ENCODE assay signal across 5 fruit fly cellular contexts in the genomic region with DNA sequence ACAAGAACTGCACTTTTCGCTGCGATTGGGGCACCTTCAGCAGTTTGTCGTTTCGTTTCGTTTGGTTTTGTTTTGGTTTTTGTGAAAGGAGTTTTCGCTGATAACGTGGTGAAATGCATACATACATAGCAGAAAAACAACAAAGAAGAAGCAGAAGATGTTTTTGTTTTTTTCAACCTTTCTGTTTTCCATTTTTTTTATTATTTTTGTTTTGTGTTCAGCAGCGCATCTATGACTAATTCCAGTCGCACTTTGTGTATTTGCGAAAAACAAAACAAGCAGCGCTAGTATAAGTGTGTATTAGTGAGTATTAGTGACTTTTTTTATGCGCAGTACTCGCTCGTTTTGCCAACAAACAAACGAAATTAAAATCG.
TF ChIP-seq lines count a peak whose summit lies in the region.

No protein-coding gene starts in this region.

- no peak for TF ChIP-seq CTCF in whole organism, embryonic (GFP tag; optimal IDR thresholded peaks at IDR 0.05; lab: Kevin White, UChicago)

TF ChIP-seq in whole organism, adult, 20 proteins besides CTCF, POLR2A, EP300 and RAD21:
- TF ChIP-seq tj (GFP tag; optimal IDR thresholded peaks at IDR 0.05; lab: Kevin White, UChicago) (peak; percentile 53), pad (GFP tag; optimal IDR thresholded peaks at IDR 0.05; lab: Kevin White, UChicago) (no peak), kay (GFP tag; lab: Kevin White, UChicago; ENCODE audit: borderline replicate concordance) (peak; percentile 98)

TF ChIP-seq in whole organism, embryonic, 481 proteins besides CTCF, POLR2A, EP300 and RAD21:
- no peak for TF ChIP-seq pnt (GFP tag; optimal IDR thresholded peaks at IDR 0.05; lab: Kevin White, UChicago)
- TF ChIP-seq CG4328 (GFP tag; optimal IDR thresholded peaks at IDR 0.05; lab: Kevin White, UChicago) = no peak
- TF ChIP-seq CG16863 (GFP tag; optimal IDR thresholded peaks at IDR 0.05; lab: Kevin White, UChicago) = no peak
- peak; percentile 29; the same call in 1 of the 2 replicates for TF ChIP-seq stc (GFP tag; IDR thresholded peaks at IDR 0.05; lab: Robert Waterston, UW)
- peak; percentile 36 for TF ChIP-seq Vsx1 (GFP tag; optimal IDR thresholded peaks at IDR 0.05; lab: Kevin White, UChicago)
- TF ChIP-seq CG15601 (tag; optimal IDR thresholded peaks at IDR 0.05; lab: Kevin White, UChicago) = peak; percentile 7
- TF ChIP-seq chinmo (GFP tag; IDR thresholded peaks at IDR 0.05; lab: Robert Waterston, UW; ENCODE audit: partially characterized antibody) = 0 out of 4 replicates have a peak, but pooled peaks have one; percentile 33
- no peak for TF ChIP-seq CG16779 (GFP tag; IDR thresholded peaks at IDR 0.05; lab: Robert Waterston, UW)

TF ChIP-seq in whole organism, prepupa, 60 proteins besides CTCF, POLR2A, EP300 and RAD21:
- TF ChIP-seq cyc (GFP tag; optimal IDR thresholded peaks at IDR 0.05; lab: Kevin White, UChicago) (no peak), fkh (GFP tag; optimal IDR thresholded peaks at IDR 0.05; lab: Kevin White, UChicago) (no peak), CG8119 (GFP tag; IDR thresholded peaks at IDR 0.05; lab: Robert Waterston, UW) (peak; percentile 59; the same call in 2 of the 3 replicates), CG6792 (GFP tag; optimal IDR thresholded peaks at IDR 0.05; lab: Kevin White, UChicago) (no peak), Eip93F (GFP tag; optimal IDR thresholded peaks at IDR 0.05; lab: Kevin White, UChicago) (no peak), vri (GFP tag; optimal IDR thresholded peaks at IDR 0.05; lab: Kevin White, UChicago) (no peak), CG34406 (GFP tag; optimal IDR thresholded peaks at IDR 0.05; lab: Kevin White, UChicago) (no peak), Gug (GFP tag; IDR thresholded peaks at IDR 0.05; lab: Robert Waterston, UW) (no peak), net (GFP tag; optimal IDR thresholded peaks at IDR 0.05; lab: Kevin White, UChicago) (no peak), CG6163 (GFP tag; IDR thresholded peaks at IDR 0.05; lab: Robert Waterston, UW) (no peak; the same call in 2 of the 3 replicates), Sox14 (GFP tag; optimal IDR thresholded peaks at IDR 0.05; lab: Kevin White, UChicago) (no peak), Blimp-1 (GFP tag; optimal IDR thresholded peaks at IDR 0.05; lab: Kevin White, UChicago) (peak; percentile 25), CG31627 (GFP tag; optimal IDR thresholded peaks at IDR 0.05; lab: Kevin White, UChicago) (no peak), CG8632 (GFP tag; optimal IDR thresholded peaks at IDR 0.05; lab: Kevin White, UChicago) (no peak), dsx (GFP tag; optimal IDR thresholded peaks at IDR 0.05; lab: Kevin White, UChicago; ENCODE audit: poor library complexity, severe bottlenecking) (no peak), CG11294 (GFP tag; IDR thresholded peaks at IDR 0.05; lab: Robert Waterston, UW) (no peak), CG7368 (GFP tag; optimal IDR thresholded peaks at IDR 0.05; lab: Kevin White, UChicago) (no peak), CG8319 (GFP tag; optimal IDR thresholded peaks at IDR 0.05; lab: Kevin White, UChicago) (no peak), CG6276 (GFP tag; optimal IDR thresholded peaks at IDR 0.05; lab: Kevin White, UChicago) (peak; percentile 75), acj6 (GFP tag; optimal IDR thresholded peaks at IDR 0.05; lab: Kevin White, UChicago) (no peak), CG1621 (tag; optimal IDR thresholded peaks at IDR 0.05; lab: Kevin White, UChicago) (no peak), CG6808 (GFP tag; optimal IDR thresholded peaks at IDR 0.05; lab: Kevin White, UChicago) (no peak), CG32006 (GFP tag; optimal IDR thresholded peaks at IDR 0.05; lab: Kevin White, UChicago) (no peak)

TF ChIP-seq in whole organism, pupa, 21 proteins besides CTCF, POLR2A, EP300 and RAD21:
- TF ChIP-seq CG12605 (GFP tag; IDR thresholded peaks at IDR 0.05; lab: Robert Waterston, UW) (peak; percentile 69), CG17806 (tag; optimal IDR thresholded peaks at IDR 0.05; lab: Kevin White, UChicago) (no peak)
TF ChIP-seq in whole organism, pupa: peak in this region for 1.

TF ChIP-seq in whole organism, wandering third instar larva, 38 proteins besides CTCF, POLR2A, EP300 and RAD21:
- TF ChIP-seq Jra (GFP tag; optimal IDR thresholded peaks at IDR 0.05; lab: Kevin White, UChicago) (peak; percentile 49), CG9705 (GFP tag; optimal IDR thresholded peaks at IDR 0.05; lab: Kevin White, UChicago) (peak; percentile 24), sage (GFP tag; optimal IDR thresholded peaks at IDR 0.05; lab: Kevin White, UChicago) (no peak), N (GFP tag; optimal IDR thresholded peaks at IDR 0.05; lab: Kevin White, UChicago) (no peak)
TF ChIP-seq in whole organism, wandering third instar larva: peak in this region for 2.
